Worm (Caenorhabditis elegans) whole organism, L4/young adult: ENCODE results near the gene nhr-219.

ENCODE experiments used
- W03F9.2 ChIP-seq: fragments of 150-350 bp; optimal IDR thresholded peaks from 2 replicates; lab custom pipeline; 2014; ENCODE audit warnings: missing biosample characterization, missing genetic modification characterization
- dao-5 ChIP-seq: sonication (generic microtip); optimal IDR thresholded peaks from 2 replicates; lab custom pipeline; 2016; ENCODE audit warnings: missing genotype, missing genetic modification characterization, moderate library complexity, missing compliant biosample characterization
- him-1 ChIP-seq: sonication (generic microtip); optimal IDR thresholded peaks from 2 replicates; lab custom pipeline; 2016; ENCODE audit warnings: missing genotype, missing genetic modification reagents, missing genetic modification characterization, missing compliant biosample characterization

The nhr-219 gene

ce11 chrV:8922781-8923180 lies 43.2 kb downstream of the nhr-219 start, which contains the start of gene ttr-47:
Gene ttr-47, plus strand, starts transcription at chrV:8923088.
- TF ChIP-seq dao-5 (tag; lab: Kevin White, UChicago), result no peak
- no peak for TF ChIP-seq W03F9.2 (tag; lab: Kevin White, UChicago)
- no peak for TF ChIP-seq him-1 (tag; lab: Kevin White, UChicago)
